Fruit fly (Drosophila melanogaster) whole organism, prepupa: ENCODE results near the gene Rab23.

Experiments
- Blimp-1 ChIP-seq: fragments of 200-800 bp; sonication (Bioruptor generic); optimal IDR thresholded peaks from 3 replicates; lab custom pipeline; 2017; ENCODE audit warnings: missing biosample characterization, missing genetic modification characterization, mild to moderate bottlenecking, moderate library complexity, missing genetic modification reagents
- CG10669 ChIP-seq: fragments of 200-800 bp; sonication (Bioruptor generic); optimal IDR thresholded peaks from 3 replicates; lab custom pipeline; 2018; ENCODE audit warnings: missing biosample characterization, mild to moderate bottlenecking, missing genetic modification characterization, moderate library complexity
- CG11762 ChIP-seq: fragments of 200-800 bp; sonication (Bioruptor generic); optimal IDR thresholded peaks from 3 replicates; lab custom pipeline; 2016; ENCODE audit warnings: missing biosample characterization, missing genetic modification characterization; ENCODE audit not compliant: insufficient read depth
- CG11902 ChIP-seq: fragments of 200-800 bp; sonication (Bioruptor generic); optimal IDR thresholded peaks from 3 replicates; lab custom pipeline; 2016; ENCODE audit warnings: missing biosample characterization, missing genetic modification characterization
- CG15336 ChIP-seq: fragments of 200-800 bp; sonication (Bioruptor generic); IDR thresholded peaks from 2 replicates; pipeline ENCODE4 v1.3.6; 2022; ENCODE audit warnings: missing biosample characterization, missing genetic modification characterization
- CG16779 ChIP-seq: fragments of 200-800 bp; sonication (Bioruptor generic); optimal IDR thresholded peaks from 3 replicates; lab custom pipeline; 2017; ENCODE audit warnings: missing biosample characterization, mild to moderate bottlenecking, missing genetic modification characterization
- CG34406 ChIP-seq: fragments of 200-800 bp; sonication (Bioruptor generic); optimal IDR thresholded peaks from 3 replicates; lab custom pipeline; 2016; ENCODE audit warnings: missing biosample characterization, missing genetic modification characterization
- CG4318 ChIP-seq: fragments of 200-800 bp; sonication (Bioruptor generic); optimal IDR thresholded peaks from 3 replicates; lab custom pipeline; 2017; ENCODE audit warnings: missing biosample characterization, mild to moderate bottlenecking, missing genetic modification characterization
- CG6163 ChIP-seq: fragments of 200-800 bp; sonication (Bioruptor generic); IDR thresholded peaks from 3 replicates; pipeline ENCODE4 v1.3.6; 2022; ENCODE audit warnings: missing biosample characterization, missing genetic modification characterization
- CG6276 ChIP-seq: fragments of 200-800 bp; sonication (Bioruptor generic); optimal IDR thresholded peaks from 2 replicates; lab custom pipeline; 2017; ENCODE audit warnings: missing biosample characterization, mild to moderate bottlenecking, missing genetic modification characterization
- CG6792 ChIP-seq: fragments of 200-800 bp; sonication (Bioruptor generic); optimal IDR thresholded peaks from 3 replicates; lab custom pipeline; 2016; ENCODE audit warnings: missing biosample characterization, missing genetic modification characterization
- CG6808 ChIP-seq: fragments of 200-800 bp; sonication (Bioruptor generic); optimal IDR thresholded peaks from 3 replicates; lab custom pipeline; 2017; ENCODE audit warnings: missing biosample characterization, missing genetic modification characterization, mild to moderate bottlenecking, moderate library complexity, missing genetic modification reagents
- CG6854 ChIP-seq: fragments of 200-800 bp; sonication (Bioruptor generic); optimal IDR thresholded peaks from 2 replicates; lab custom pipeline; 2017; ENCODE audit warnings: missing biosample characterization, mild to moderate bottlenecking, missing genetic modification characterization
- CG8119 ChIP-seq: fragments of 200-800 bp; sonication (Bioruptor generic); IDR thresholded peaks from 3 replicates; pipeline ENCODE4 v1.3.6; 2022; ENCODE audit warnings: missing biosample characterization, missing genetic modification characterization
- CG8319 ChIP-seq: fragments of 200-800 bp; sonication (Bioruptor generic); optimal IDR thresholded peaks from 3 replicates; lab custom pipeline; 2016; ENCODE audit warnings: missing biosample characterization, missing genetic modification characterization
- CG8632 ChIP-seq: fragments of 200-800 bp; sonication (Bioruptor generic); optimal IDR thresholded peaks from 3 replicates; lab custom pipeline; 2016; ENCODE audit warnings: missing biosample characterization, missing genetic modification characterization
- Eip75B ChIP-seq: fragments of 200-800 bp; sonication (Bioruptor generic); optimal IDR thresholded peaks from 3 replicates; lab custom pipeline; 2016; ENCODE audit warnings: missing biosample characterization, missing genetic modification characterization
- Eip78C ChIP-seq: fragments of 200-800 bp; sonication (Bioruptor generic); peaks from one replicate; lab custom pipeline; 2016; ENCODE audit warnings: missing biosample characterization, missing genetic modification characterization
- Eip93F ChIP-seq: fragments of 200-800 bp; sonication (Bioruptor generic); optimal IDR thresholded peaks from 2 replicates; lab custom pipeline; 2016; ENCODE audit warnings: missing biosample characterization, mild to moderate bottlenecking, missing genetic modification characterization
- Ets21C ChIP-seq: fragments of 200-800 bp; sonication (Bioruptor generic); optimal IDR thresholded peaks from 3 replicates; lab custom pipeline; 2016; ENCODE audit warnings: missing biosample characterization, missing genetic modification characterization
- Ets96B ChIP-seq: fragments of 200-800 bp; optimal IDR thresholded peaks from 2 replicates; lab custom pipeline; 2019; ENCODE audit warnings: missing biosample characterization, mild to moderate bottlenecking, missing genetic modification characterization, moderate library complexity
- Gug ChIP-seq: fragments of 200-800 bp; sonication (Bioruptor generic); IDR thresholded peaks from 2 replicates; pipeline ENCODE4 v1.3.6; 2022; ENCODE audit warnings: missing biosample characterization, missing genetic modification characterization
- Hr39 ChIP-seq: fragments of 200-800 bp; sonication (Bioruptor generic); optimal IDR thresholded peaks from 2 replicates; lab custom pipeline; 2016; ENCODE audit warnings: missing biosample characterization, missing genetic modification characterization
- Hr4 ChIP-seq: fragments of 200-800 bp; sonication (Bioruptor generic); optimal IDR thresholded peaks from 3 replicates; lab custom pipeline; 2016; ENCODE audit warnings: missing biosample characterization, missing genetic modification characterization
- Met ChIP-seq: fragments of 200-800 bp; sonication (Bioruptor generic); optimal IDR thresholded peaks from 3 replicates; lab custom pipeline; 2016; ENCODE audit warnings: missing biosample characterization, missing genetic modification characterization
- OdsH ChIP-seq: fragments of 200-800 bp; sonication (Bioruptor generic); optimal IDR thresholded peaks from 3 replicates; lab custom pipeline; 2016; ENCODE audit warnings: missing biosample characterization, missing genetic modification characterization
- Smox ChIP-seq: fragments of 200-800 bp; sonication (Bioruptor generic); optimal IDR thresholded peaks from 3 replicates; lab custom pipeline; 2016; ENCODE audit warnings: missing biosample characterization, missing genetic modification characterization
- Sox102F ChIP-seq: fragments of 200-800 bp; sonication (Bioruptor generic); optimal IDR thresholded peaks from 2 replicates; lab custom pipeline; 2016; ENCODE audit warnings: missing biosample characterization, mild to moderate bottlenecking, missing genetic modification characterization
- Sox14 ChIP-seq: fragments of 200-800 bp; sonication (Bioruptor generic); optimal IDR thresholded peaks from 3 replicates; lab custom pipeline; 2016; ENCODE audit warnings: missing biosample characterization, missing genetic modification characterization
- Sox15 ChIP-seq: fragments of 200-800 bp; sonication (Bioruptor generic); optimal IDR thresholded peaks from 3 replicates; lab custom pipeline; 2016; ENCODE audit warnings: missing biosample characterization, missing genetic modification characterization
- acj6 ChIP-seq: fragments of 200-800 bp; sonication (Bioruptor generic); optimal IDR thresholded peaks from 3 replicates; lab custom pipeline; 2016; ENCODE audit warnings: missing biosample characterization, missing genetic modification characterization
- cyc ChIP-seq: fragments of 200-800 bp; sonication (Bioruptor generic); optimal IDR thresholded peaks from 3 replicates; lab custom pipeline; 2016; ENCODE audit warnings: missing biosample characterization, missing genetic modification characterization
- dsx ChIP-seq: fragments of 200-800 bp; optimal IDR thresholded peaks from 3 replicates; lab custom pipeline; 2019; ENCODE audit warnings: missing biosample characterization, mild to moderate bottlenecking, missing genetic modification characterization, moderate library complexity; ENCODE audit not compliant: poor library complexity, severe bottlenecking
- eg ChIP-seq: fragments of 200-800 bp; sonication (Bioruptor generic); IDR thresholded peaks from 3 replicates; pipeline ENCODE4 v1.3.6; 2022; ENCODE audit warnings: missing biosample characterization, missing genetic modification characterization
- fd59A ChIP-seq: fragments of 200-800 bp; sonication (Bioruptor generic); optimal IDR thresholded peaks from 2 replicates; lab custom pipeline; 2017; ENCODE audit warnings: missing biosample characterization, mild to moderate bottlenecking, missing genetic modification characterization, missing genetic modification reagents
- fd85E ChIP-seq: fragments of 200-800 bp; sonication (Bioruptor generic); optimal IDR thresholded peaks from 3 replicates; lab custom pipeline; 2016; ENCODE audit warnings: missing biosample characterization, missing genetic modification characterization
- lz ChIP-seq: fragments of 200-800 bp; sonication (Bioruptor generic); optimal IDR thresholded peaks from 3 replicates; lab custom pipeline; 2016; ENCODE audit warnings: missing biosample characterization, missing genetic modification characterization
- net ChIP-seq: fragments of 200-800 bp; sonication (Bioruptor generic); optimal IDR thresholded peaks from 3 replicates; lab custom pipeline; 2016; ENCODE audit warnings: missing biosample characterization, missing genetic modification characterization
- pdm3 ChIP-seq: fragments of 200-800 bp; sonication (Bioruptor generic); optimal IDR thresholded peaks from 3 replicates; lab custom pipeline; 2016; ENCODE audit warnings: missing biosample characterization, missing genetic modification characterization
- salr ChIP-seq, 2 experiments: fragments of 200-800 bp; sonication (Bioruptor generic); optimal IDR thresholded peaks; 3 replicates each; lab custom pipeline; 2016 to 2018; ENCODE audit warnings: missing biosample characterization in 2 of 2, missing genetic modification characterization in 2 of 2, mild to moderate bottlenecking in 1 of 2
- ss ChIP-seq, 2 experiments: fragments of 200-800 bp; sonication (Bioruptor generic); optimal IDR thresholded peaks; 2 replicates in 1 of 2; 3 replicates in 1 of 2; lab custom pipeline; 2017 to 2018; ENCODE audit warnings: mild to moderate bottlenecking in 2 of 2, missing biosample characterization in 2 of 2, missing genetic modification characterization in 2 of 2, moderate library complexity in 1 of 2
- svp ChIP-seq: fragments of 200-800 bp; sonication (Bioruptor generic); peaks from one replicate; lab custom pipeline; 2016; ENCODE audit warnings: missing biosample characterization, missing genetic modification characterization
- vri ChIP-seq: fragments of 200-800 bp; sonication (Bioruptor generic); optimal IDR thresholded peaks from 3 replicates; lab custom pipeline; 2016; ENCODE audit warnings: missing biosample characterization, mild to moderate bottlenecking, missing genetic modification characterization

Gene Rab23

dm6 chr3R:5647705-5648568 lies 37.3 kb downstream of the Rab23 start (continued):
- TF ChIP-seq eg (GFP tag; lab: Robert Waterston, UW) (no peak), net (GFP tag; lab: Kevin White, UChicago) (no peak), CG34406 (peak; percentile 22), acj6 (GFP tag; lab: Kevin White, UChicago) (no peak), Hr39 (GFP tag; lab: Kevin White, UChicago) (no peak), CG4318 (no peak), pdm3 (no peak), CG15336 (GFP tag; lab: Robert Waterston, UW) (peak; percentile 10; the same call in 1 of the 2 replicates), Sox102F (GFP tag; lab: Kevin White, UChicago) (no peak), cyc (GFP tag; lab: Kevin White, UChicago) (peak; percentile 7)

DNA sequence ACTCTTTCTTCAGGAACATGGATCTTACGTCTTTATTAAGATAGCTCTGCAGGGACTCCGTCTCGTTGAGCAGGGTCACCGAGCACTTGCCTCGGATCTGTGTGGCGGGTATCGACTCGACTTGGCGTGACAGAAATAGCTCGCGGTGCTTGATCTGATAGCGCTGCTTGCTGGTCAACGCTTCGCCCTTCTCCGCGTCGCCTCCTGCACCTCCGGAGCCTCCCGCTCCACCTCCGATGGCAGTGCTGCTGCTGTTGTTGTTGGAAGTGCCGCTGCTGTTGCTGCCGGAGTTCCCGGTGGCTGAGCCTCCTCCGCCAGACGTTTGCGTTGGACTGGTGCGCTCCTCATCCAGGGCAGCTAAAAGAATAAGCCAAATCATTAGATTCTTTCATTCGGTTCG lies 41.8 kb downstream of the Rab23 start:
- TF ChIP-seq Sox15 (GFP tag; lab: Kevin White, UChicago), result no peak
- TF ChIP-seq Eip93F, result no peak
- peak; percentile 86 for TF ChIP-seq svp
- TF ChIP-seq CG11902, result no peak
- TF ChIP-seq salr (GFP tag; optimal IDR thresholded peaks at IDR 0.05; lab: Kevin White, UChicago), result no peak
- TF ChIP-seq, all 60 proteins: peak for 1

- no peak for TF ChIP-seq CG6808 (GFP tag; lab: Kevin White, UChicago)
- no peak for TF ChIP-seq CG6854
- peak; percentile 55; the same call in 2 of the 3 replicates for TF ChIP-seq CG8119 (GFP tag; lab: Robert Waterston, UW)
- TF ChIP-seq Smox (GFP tag; lab: Kevin White, UChicago), result no peak
- no peak for TF ChIP-seq CG6276
- TF ChIP-seq Sox14 (GFP tag; lab: Kevin White, UChicago), result no peak
- no peak for TF ChIP-seq Hr4 (GFP tag; lab: Kevin White, UChicago)
- TF ChIP-seq Blimp-1 (GFP tag; lab: Kevin White, UChicago), result no peak
- TF ChIP-seq CG16779, result no peak
- no peak for TF ChIP-seq Ets21C
- TF ChIP-seq Eip75B (GFP tag; lab: Kevin White, UChicago), result no peak
- no peak for TF ChIP-seq CG10669
- peak; percentile 63 for TF ChIP-seq svp
- no peak for TF ChIP-seq CG11762 (GFP tag; lab: Kevin White, UChicago)
- TF ChIP-seq CG6163 (GFP tag; lab: Robert Waterston, UW), result peak; percentile 47; the same call in 2 of the 3 replicates
- no peak for TF ChIP-seq Eip78C (GFP tag; lab: Kevin White, UChicago)
- no peak for TF ChIP-seq Ets96B
- TF ChIP-seq salr (GFP tag; optimal IDR thresholded peaks at IDR 0.05; lab: Kevin White, UChicago), result no peak
- TF ChIP-seq net (GFP tag; lab: Kevin White, UChicago), result no peak
- TF ChIP-seq cyc (GFP tag; lab: Kevin White, UChicago), result peak; percentile 34
- no peak for TF ChIP-seq dsx
- no peak for TF ChIP-seq pdm3
- no peak for TF ChIP-seq OdsH (GFP tag; lab: Kevin White, UChicago)
- no peak for TF ChIP-seq lz
- TF ChIP-seq CG8319 (GFP tag; lab: Kevin White, UChicago), result no peak
- TF ChIP-seq Met (GFP tag; lab: Kevin White, UChicago), result no peak
- TF ChIP-seq Gug (GFP tag; lab: Robert Waterston, UW), result no peak
- no peak for TF ChIP-seq fd85E (GFP tag; lab: Kevin White, UChicago)
- no peak for TF ChIP-seq fd59A (GFP tag; lab: Kevin White, UChicago)
- no peak for TF ChIP-seq vri (GFP tag; lab: Kevin White, UChicago)
- TF ChIP-seq CG8632, result no peak
- TF ChIP-seq ss (GFP tag; optimal IDR thresholded peaks at IDR 0.05; lab: Kevin White, UChicago), result no peak
- no peak for TF ChIP-seq CG11902
- no peak for TF ChIP-seq CG4318
- no peak for TF ChIP-seq Sox102F (GFP tag; lab: Kevin White, UChicago)
- peak; percentile 40 for TF ChIP-seq CG6792 (GFP tag; lab: Kevin White, UChicago)
- no peak for TF ChIP-seq acj6 (GFP tag; lab: Kevin White, UChicago)
Measured at dm6 chr3R:5636519-5637430, 48.5 kb downstream of the Rab23 start, which contains the start of the genes CG31548 and CG12170. Gene CG31548 (minus strand): TSS chr3R:5636852. Gene CG12170 (plus strand): TSS chr3R:5637234.
